Fruit fly (Drosophila melanogaster) whole organism, embryonic: ENCODE data around the gene CG6465.

Experiments used
- CG11695 ChIP-seq: fragments of 200-800 bp; sonication (Bioruptor generic); IDR thresholded peaks from 3 replicates; pipeline ENCODE4 v1.3.6; 2022; ENCODE audit warnings: missing biosample characterization, missing genetic modification characterization
- CG13775 ChIP-seq: fragments of 200-800 bp; sonication (Bioruptor generic); optimal IDR thresholded peaks from 3 replicates; lab custom pipeline; 2017; ENCODE audit warnings: missing biosample characterization, mild to moderate bottlenecking, missing genetic modification characterization
- CG15601 ChIP-seq: fragments of 200-800 bp; sonication (Bioruptor generic); optimal IDR thresholded peaks from 3 replicates; lab custom pipeline; 2019; ENCODE audit warnings: missing biosample characterization, mild to moderate bottlenecking, missing genetic modification characterization, moderate library complexity
- CG17385 ChIP-seq: fragments of 200-800 bp; sonication (Bioruptor generic); optimal IDR thresholded peaks from 3 replicates; lab custom pipeline; 2018; ENCODE audit warnings: missing biosample characterization, mild to moderate bottlenecking, missing genetic modification characterization
- CG30431 ChIP-seq: fragments of 200-800 bp; sonication (Bioruptor generic); optimal IDR thresholded peaks from 2 replicates; lab custom pipeline; 2017; ENCODE audit warnings: missing biosample characterization, missing genetic modification characterization
- CG31224 ChIP-seq: fragments of 200-800 bp; sonication (Bioruptor generic); IDR thresholded peaks from 2 replicates; pipeline ENCODE4 v1.3.6; 2022; ENCODE audit warnings: missing biosample characterization, missing genetic modification characterization
- CG32767 ChIP-seq: fragments of 200-800 bp; sonication (Bioruptor generic); IDR thresholded peaks from 2 replicates; pipeline ENCODE4 v1.3.6; 2022; ENCODE audit warnings: missing biosample characterization, missing genetic modification characterization
- CG3838 ChIP-seq: fragments of 200-800 bp; sonication (Bioruptor generic); optimal IDR thresholded peaks from 3 replicates; lab custom pipeline; 2016; ENCODE audit warnings: missing biosample characterization, missing genetic modification characterization
- CG4617 ChIP-seq: fragments of 200-800 bp; sonication (Bioruptor generic); optimal IDR thresholded peaks from 3 replicates; lab custom pipeline; 2016; ENCODE audit warnings: missing biosample characterization, missing genetic modification characterization, borderline replicate concordance
- CG4707 ChIP-seq: fragments of 200-800 bp; sonication (Bioruptor generic); optimal IDR thresholded peaks from 2 replicates; lab custom pipeline; 2018; ENCODE audit warnings: missing biosample characterization, mild to moderate bottlenecking, missing genetic modification characterization, moderate library complexity
- CG8924 ChIP-seq: fragments of 200-800 bp; optimal IDR thresholded peaks from 3 replicates; lab custom pipeline; 2019; ENCODE audit warnings: missing biosample characterization, mild to moderate bottlenecking, missing genetic modification characterization, moderate library complexity
- CoRest ChIP-seq: fragments of 200-800 bp; sonication (Bioruptor generic); optimal IDR thresholded peaks from 3 replicates; lab custom pipeline; 2018; ENCODE audit warnings: missing biosample characterization, mild to moderate bottlenecking, missing genetic modification characterization, moderate library complexity
- Dbx ChIP-seq: fragments of 200-800 bp; sonication (Bioruptor generic); IDR thresholded peaks from 3 replicates; pipeline ENCODE4 v1.3.6; 2022; ENCODE audit warnings: missing biosample characterization, missing genetic modification characterization
- Dek ChIP-seq: fragments of 200-800 bp; sonication (Bioruptor generic); optimal IDR thresholded peaks from 3 replicates; lab custom pipeline; 2019; ENCODE audit warnings: missing biosample characterization, mild to moderate bottlenecking, missing genetic modification characterization, moderate library complexity
- Dp ChIP-seq: fragments of 200-800 bp; sonication (Bioruptor generic); optimal IDR thresholded peaks from 2 replicates; lab custom pipeline; 2018; ENCODE audit warnings: missing biosample characterization, mild to moderate bottlenecking, missing genetic modification characterization, moderate library complexity
- ERR ChIP-seq: fragments of 200-800 bp; sonication (Bioruptor generic); optimal IDR thresholded peaks from 2 replicates; lab custom pipeline; 2016; ENCODE audit warnings: missing biosample characterization, missing genetic modification characterization
- HLH4C ChIP-seq: fragments of 200-800 bp; sonication (Bioruptor generic); IDR thresholded peaks from 3 replicates; pipeline ENCODE4 v1.3.6; 2022; ENCODE audit warnings: missing biosample characterization, missing genetic modification characterization; ENCODE audit not compliant: partially characterized antibody
- HmgZ ChIP-seq: fragments of 200-800 bp; sonication (Bioruptor generic); optimal IDR thresholded peaks from 2 replicates; lab custom pipeline; 2018; ENCODE audit warnings: missing biosample characterization, mild to moderate bottlenecking, missing genetic modification characterization
- Neu2 ChIP-seq: fragments of 200-800 bp; sonication (Bioruptor generic); optimal IDR thresholded peaks from 3 replicates; lab custom pipeline; 2016; ENCODE audit warnings: missing biosample characterization, missing genetic modification characterization, borderline replicate concordance
- Oaz ChIP-seq: fragments of 200-800 bp; sonication (Bioruptor generic); IDR thresholded peaks from 2 replicates; pipeline ENCODE4 v1.3.6; 2022; ENCODE audit warnings: missing biosample characterization, missing genetic modification characterization
- Oli ChIP-seq: fragments of 200-800 bp; sonication (Bioruptor generic); optimal IDR thresholded peaks from 2 replicates; lab custom pipeline; 2018; ENCODE audit warnings: missing biosample characterization, mild to moderate bottlenecking, missing genetic modification characterization, moderate library complexity
- Ravus ChIP-seq: fragments of 200-800 bp; sonication (Bioruptor generic); IDR thresholded peaks from 2 replicates; pipeline ENCODE4 v1.3.6; 2022; ENCODE audit warnings: missing biosample characterization, missing genetic modification characterization
- Rx ChIP-seq: fragments of 200-800 bp; sonication (Bioruptor generic); IDR thresholded peaks from 2 replicates; pipeline ENCODE4 v1.3.6; 2022; ENCODE audit warnings: missing biosample characterization, missing genetic modification characterization
- Side ChIP-seq: fragments of 200-800 bp; sonication (Bioruptor generic); optimal IDR thresholded peaks from 2 replicates; lab custom pipeline; 2016; ENCODE audit warnings: missing biosample characterization, missing genetic modification characterization
- Sry-β ChIP-seq: fragments of 200-800 bp; sonication (Bioruptor generic); optimal IDR thresholded peaks from 2 replicates; lab custom pipeline; 2018; ENCODE audit warnings: missing biosample characterization, mild to moderate bottlenecking, missing genetic modification characterization, moderate library complexity
- TFAM ChIP-seq: fragments of 200-800 bp; sonication (Bioruptor generic); optimal IDR thresholded peaks from 2 replicates; lab custom pipeline; 2017; ENCODE audit warnings: missing biosample characterization, missing genetic modification characterization, inconsistent platforms
- Trl ChIP-seq, 3 experiments: fragments of >200 bp in 2 of 3; fragments of 200-800 bp in 1 of 3; sonication (Bioruptor generic) in 1 of 3; optimal IDR thresholded peaks; 2 replicates in 1 of 3; 3 replicates in 2 of 3; lab custom pipeline; 2016 to 2017; ENCODE audit warnings: missing biosample characterization in 1 of 3, missing genetic modification characterization in 1 of 3
- ato ChIP-seq: fragments of 200-800 bp; sonication (Bioruptor generic); IDR thresholded peaks from 2 replicates; pipeline ENCODE4 v1.3.6; 2022; ENCODE audit warnings: missing biosample characterization, missing genetic modification characterization; ENCODE audit not compliant: partially characterized antibody
- bigmax ChIP-seq: fragments of 200-800 bp; sonication (Bioruptor generic); optimal IDR thresholded peaks from 2 replicates; lab custom pipeline; 2018; ENCODE audit warnings: missing biosample characterization, mild to moderate bottlenecking, missing genetic modification characterization
- bsh ChIP-seq, 2 experiments: fragments of 200-800 bp; sonication (Bioruptor generic); optimal IDR thresholded peaks; 2 replicates each; lab custom pipeline; 2017 to 2018; ENCODE audit warnings: mild to moderate bottlenecking in 2 of 2, missing biosample characterization in 2 of 2, missing genetic modification characterization in 2 of 2, moderate library complexity in 1 of 2
- cad ChIP-seq: fragments of >200 bp; optimal IDR thresholded peaks from 2 replicates; lab custom pipeline; 2017; ENCODE audit warnings: missing biosample characterization, missing genetic modification characterization
- chinmo ChIP-seq: fragments of 200-800 bp; sonication (Bioruptor generic); IDR thresholded peaks from 4 replicates; pipeline ENCODE4 v1.3.6; 2022; ENCODE audit warnings: missing biosample characterization, missing genetic modification characterization; ENCODE audit not compliant: partially characterized antibody
- croc ChIP-seq: fragments of 200-800 bp; sonication (Bioruptor generic); conservative IDR thresholded peaks from 3 replicates; pipeline ENCODE4 v1.3.6; 2022; ENCODE audit warnings: missing biosample characterization, missing genetic modification characterization
- da ChIP-seq: fragments of 200-800 bp; sonication (Bioruptor generic); optimal IDR thresholded peaks from 2 replicates; lab custom pipeline; 2016; ENCODE audit warnings: missing biosample characterization, missing genetic modification characterization
- dan ChIP-seq: fragments of 200-800 bp; sonication (Bioruptor generic); IDR thresholded peaks from 2 replicates; pipeline ENCODE4 v1.3.6; 2022; ENCODE audit warnings: missing biosample characterization, missing genetic modification characterization
- dpn ChIP-seq, 2 experiments: fragments of 200-800 bp; sonication (Bioruptor generic); optimal IDR thresholded peaks; 3 replicates each; lab custom pipeline; 2016; ENCODE audit warnings: missing biosample characterization in 2 of 2, missing genetic modification characterization in 2 of 2
- ems ChIP-seq: fragments of 200-800 bp; sonication (Bioruptor generic); optimal IDR thresholded peaks from 3 replicates; lab custom pipeline; 2016; ENCODE audit warnings: missing biosample characterization, missing genetic modification characterization
- eve ChIP-seq, 2 experiments: fragments of >200 bp; optimal IDR thresholded peaks; 2 replicates each; lab custom pipeline; 2017; ENCODE audit warnings: missing biosample characterization in 2 of 2, missing genetic modification characterization in 2 of 2
- fru ChIP-seq: fragments of >200 bp; optimal IDR thresholded peaks from 2 replicates; lab custom pipeline; 2017
- gcm2 ChIP-seq: fragments of 200-800 bp; sonication (Bioruptor generic); optimal IDR thresholded peaks from 2 replicates; lab custom pipeline; 2016; ENCODE audit warnings: missing biosample characterization, missing genetic modification characterization
- gsb-n ChIP-seq: fragments of 200-800 bp; sonication (Bioruptor generic); optimal IDR thresholded peaks from 3 replicates; lab custom pipeline; 2018; ENCODE audit warnings: missing biosample characterization, mild to moderate bottlenecking, missing genetic modification characterization
- hb ChIP-seq: fragments of 200-800 bp; sonication (Bioruptor generic); IDR thresholded peaks from 3 replicates; pipeline ENCODE4 v1.3.6; 2022; ENCODE audit warnings: missing biosample characterization, missing genetic modification characterization; ENCODE audit not compliant: partially characterized antibody
- jumu ChIP-seq: fragments of 200-800 bp; sonication (Bioruptor generic); optimal IDR thresholded peaks from 3 replicates; lab custom pipeline; 2016; ENCODE audit warnings: missing biosample characterization, missing genetic modification characterization
- sob ChIP-seq: fragments of 200-800 bp; sonication (Bioruptor generic); IDR thresholded peaks from 2 replicates; pipeline ENCODE4 v1.3.6; 2022; ENCODE audit warnings: missing biosample characterization, missing genetic modification characterization
- tap ChIP-seq: fragments of 200-800 bp; optimal IDR thresholded peaks from 3 replicates; lab custom pipeline; 2019; ENCODE audit warnings: missing biosample characterization, mild to moderate bottlenecking, missing genetic modification characterization, moderate library complexity
- tup ChIP-seq: fragments of 200-800 bp; sonication (Bioruptor generic); optimal IDR thresholded peaks from 2 replicates; lab custom pipeline; 2016; ENCODE audit warnings: missing biosample characterization, mild to moderate bottlenecking, missing genetic modification characterization, moderate library complexity
- wor ChIP-seq: fragments of 200-800 bp; sonication (Bioruptor generic); IDR thresholded peaks from 2 replicates; pipeline ENCODE4 v1.3.6; 2022; ENCODE audit warnings: missing biosample characterization, missing genetic modification characterization
- zen ChIP-seq: fragments of 200-800 bp; sonication (Bioruptor generic); optimal IDR thresholded peaks from 3 replicates; lab custom pipeline; 2018; ENCODE audit warnings: missing biosample characterization, mild to moderate bottlenecking, missing genetic modification characterization, moderate library complexity

CG6465 gene

dm6 chr3R:10680825-10681681 lies 4.0 kb upstream of the CG6465 start, which contains the start of gene Phyhd1 (continued):
- peak; percentile 90 to 95 for TF ChIP-seq dpn (GFP tag; optimal IDR thresholded peaks at IDR 0.05; lab: Kevin White, UChicago)
- peak; percentile 87 for TF ChIP-seq CG30431 (GFP tag; lab: Kevin White, UChicago)
- peak; percentile 86 for TF ChIP-seq Ravus
- 0 out of 4 replicates have a peak, but pooled peaks have one; percentile 49 for TF ChIP-seq chinmo (GFP tag; lab: Robert Waterston, UW)
- peak; percentile 89 for TF ChIP-seq Oaz (GFP tag; lab: Robert Waterston, UW)
- TF ChIP-seq tap (tag; lab: Kevin White, UChicago) = peak; percentile 93
- TF ChIP-seq hb = no peak
- TF ChIP-seq CoRest (tag; lab: Kevin White, UChicago) = peak; percentile 94
- TF ChIP-seq CG11695 (GFP tag; lab: Robert Waterston, UW) = peak; percentile 95
- TF ChIP-seq dan (GFP tag; lab: Robert Waterston, UW) = peak; percentile 61
- TF ChIP-seq CG8924 (tag; lab: Kevin White, UChicago) = peak; percentile 97
- peak; percentile 96 for TF ChIP-seq Oli (tag; lab: Kevin White, UChicago)
- TF ChIP-seq Side (GFP tag; lab: Kevin White, UChicago) = peak; percentile 95
- TF ChIP-seq tup (GFP tag; lab: Kevin White, UChicago) = peak; percentile 85
- TF ChIP-seq CG31224 (GFP tag; lab: Robert Waterston, UW) = peak; percentile 90
- TF ChIP-seq jumu = peak; percentile 94
- peak; percentile 78 for TF ChIP-seq CG4707 (GFP tag; lab: Kevin White, UChicago)
- peak; percentile 59 to 97 for TF ChIP-seq bsh (GFP tag; optimal IDR thresholded peaks at IDR 0.05; lab: Kevin White, UChicago)
- TF ChIP-seq Dp (GFP tag; lab: Kevin White, UChicago) = no peak
- TF ChIP-seq bigmax (GFP tag; lab: Kevin White, UChicago) = peak; percentile 2
- TF ChIP-seq HLH4C (GFP tag; lab: Robert Waterston, UW) = no peak
- TF ChIP-seq wor = peak; percentile 86
- peak; percentile 61 for TF ChIP-seq Neu2
- TF ChIP-seq CG15601 (tag; lab: Kevin White, UChicago) = peak; percentile 88
- TF ChIP-seq croc (GFP tag; lab: Robert Waterston, UW) = peak; percentile 84
- peak; percentile 55 for TF ChIP-seq Sry-β (GFP tag; lab: Kevin White, UChicago)
- peak; percentile 76 for TF ChIP-seq da
- no peak for TF ChIP-seq cad (GFP tag; lab: Kevin White, UChicago)
- no peak for TF ChIP-seq ato (GFP tag; lab: Robert Waterston, UW)
- TF ChIP-seq CG4617 = peak; percentile 71
- peak; percentile 89 for TF ChIP-seq CG17385
- TF ChIP-seq gsb-n = peak; percentile 97
- TF ChIP-seq Dbx = peak; percentile 97
- peak; percentile 86 for TF ChIP-seq ERR
- TF ChIP-seq CG32767 (GFP tag; lab: Robert Waterston, UW) = peak; percentile 90
- peak in 1 of 2 experiments; percentile 82 for TF ChIP-seq eve (GFP tag; optimal IDR thresholded peaks at IDR 0.05; lab: Kevin White, UChicago)
- TF ChIP-seq TFAM (GFP tag; lab: Kevin White, UChicago) = peak; percentile 87
- peak; percentile 70 for TF ChIP-seq CG3838 (GFP tag; lab: Kevin White, UChicago)
- peak; percentile 95 for TF ChIP-seq ems (GFP tag; lab: Kevin White, UChicago)
- TF ChIP-seq gcm2 = peak; percentile 89
- no peak for TF ChIP-seq Trl (optimal IDR thresholded peaks at IDR 0.05; lab: Kevin White, UChicago)
- peak; percentile 93 for TF ChIP-seq Trl (GFP tag; optimal IDR thresholded peaks at IDR 0.05; lab: Kevin White, UChicago)
- TF ChIP-seq sob (GFP tag; lab: Robert Waterston, UW) = peak; percentile 94
- TF ChIP-seq CG13775 (GFP tag; lab: Kevin White, UChicago) = peak; percentile 89
- peak; percentile 80 for TF ChIP-seq zen (tag; lab: Kevin White, UChicago)
- peak; percentile 96 for TF ChIP-seq HmgZ (tag; lab: Kevin White, UChicago)
- no peak for TF ChIP-seq fru (lab: Kevin White, UChicago)
- peak; percentile 90 for TF ChIP-seq Rx
- TF ChIP-seq Dek (tag; lab: Kevin White, UChicago) = peak; percentile 94
